Fruit fly (Drosophila melanogaster) whole organism, embryonic: ENCODE results near the gene CG31131.

Experiments
- CG10209 ChIP-seq: fragments of 200-800 bp; sonication (Bioruptor generic); optimal IDR thresholded peaks from 3 replicates; lab custom pipeline; 2017; ENCODE audit warnings: missing biosample characterization, mild to moderate bottlenecking, missing genetic modification characterization, missing genetic modification reagents
- CG11247 ChIP-seq: fragments of 200-800 bp; sonication (Bioruptor generic); IDR thresholded peaks from 2 replicates; pipeline ENCODE4 v1.3.6; 2022; ENCODE audit warnings: missing biosample characterization, missing genetic modification characterization
- CG11723 ChIP-seq: fragments of 200-800 bp; sonication (Bioruptor generic); optimal IDR thresholded peaks from 2 replicates; lab custom pipeline; 2017; ENCODE audit warnings: missing biosample characterization, mild to moderate bottlenecking, missing genetic modification characterization
- CG12219 ChIP-seq: fragments of 200-800 bp; sonication (Bioruptor generic); optimal IDR thresholded peaks from 3 replicates; lab custom pipeline; 2018; ENCODE audit warnings: missing biosample characterization, mild to moderate bottlenecking, missing genetic modification characterization
- CG15011 ChIP-seq: fragments of 200-800 bp; sonication (Bioruptor generic); optimal IDR thresholded peaks from 3 replicates; lab custom pipeline; 2018; ENCODE audit warnings: missing biosample characterization, mild to moderate bottlenecking, missing genetic modification characterization
- CG15269 ChIP-seq: fragments of 200-800 bp; sonication (Bioruptor generic); optimal IDR thresholded peaks from 2 replicates; lab custom pipeline; 2018; ENCODE audit warnings: missing biosample characterization, mild to moderate bottlenecking, missing genetic modification characterization, moderate library complexity
- CG17612 ChIP-seq: fragments of 200-800 bp; sonication (Bioruptor generic); IDR thresholded peaks from 2 replicates; pipeline ENCODE4 v1.3.6; 2022; ENCODE audit warnings: missing biosample characterization, missing genetic modification characterization
- CG2678 ChIP-seq: fragments of 200-800 bp; sonication (Bioruptor generic); optimal IDR thresholded peaks from 3 replicates; lab custom pipeline; 2019; ENCODE audit warnings: missing biosample characterization, mild to moderate bottlenecking, missing genetic modification characterization, moderate library complexity
- CG30431 ChIP-seq: fragments of 200-800 bp; sonication (Bioruptor generic); optimal IDR thresholded peaks from 2 replicates; lab custom pipeline; 2017; ENCODE audit warnings: missing biosample characterization, missing genetic modification characterization
- CG33213 ChIP-seq: fragments of 200-800 bp; sonication (Bioruptor generic); optimal IDR thresholded peaks from 3 replicates; lab custom pipeline; 2016; ENCODE audit warnings: missing biosample characterization, missing genetic modification characterization
- CG3407 ChIP-seq: fragments of 200-800 bp; sonication (Bioruptor generic); optimal IDR thresholded peaks from 2 replicates; lab custom pipeline; 2018; ENCODE audit warnings: missing biosample characterization, mild to moderate bottlenecking, missing genetic modification characterization
- CG3726 ChIP-seq: fragments of 200-800 bp; sonication (Bioruptor generic); IDR thresholded peaks from 3 replicates; pipeline ENCODE4, ENCODE4 v1.3.6; 2022; ENCODE audit warnings: missing biosample characterization, missing genetic modification characterization
- CG6683 ChIP-seq: fragments of 200-800 bp; sonication (Bioruptor generic); optimal IDR thresholded peaks from 2 replicates; lab custom pipeline; 2017; ENCODE audit warnings: missing biosample characterization, mild to moderate bottlenecking, missing genetic modification characterization, missing genetic modification reagents
- CG7372 ChIP-seq: fragments of 200-800 bp; sonication (Bioruptor generic); IDR thresholded peaks from 2 replicates; pipeline ENCODE4 v1.3.6; 2022; ENCODE audit warnings: missing biosample characterization, missing genetic modification characterization
- CG7839 ChIP-seq: fragments of 200-800 bp; sonication (Bioruptor generic); optimal IDR thresholded peaks from 3 replicates; lab custom pipeline; 2018; ENCODE audit warnings: missing biosample characterization, mild to moderate bottlenecking, missing genetic modification characterization, moderate library complexity
- CG8388 ChIP-seq: fragments of 200-800 bp; sonication (Bioruptor generic); optimal IDR thresholded peaks from 2 replicates; lab custom pipeline; 2019; ENCODE audit warnings: missing biosample characterization, mild to moderate bottlenecking, missing genetic modification characterization, moderate library complexity
- CG8478 ChIP-seq: fragments of >200 bp; optimal IDR thresholded peaks from 2 replicates; lab custom pipeline; 2018
- CG8765 ChIP-seq: fragments of 200-800 bp; sonication (Bioruptor generic); IDR thresholded peaks from 2 replicates; pipeline ENCODE4 v1.3.6; 2022; ENCODE audit warnings: missing biosample characterization, missing genetic modification characterization
- CG8924 ChIP-seq: fragments of 200-800 bp; optimal IDR thresholded peaks from 3 replicates; lab custom pipeline; 2019; ENCODE audit warnings: missing biosample characterization, mild to moderate bottlenecking, missing genetic modification characterization, moderate library complexity
- CG9797 ChIP-seq: fragments of 200-800 bp; sonication (Bioruptor generic); optimal IDR thresholded peaks from 3 replicates; lab custom pipeline; 2018; ENCODE audit warnings: missing biosample characterization, mild to moderate bottlenecking, missing genetic modification characterization
- CoRest ChIP-seq: fragments of 200-800 bp; sonication (Bioruptor generic); optimal IDR thresholded peaks from 3 replicates; lab custom pipeline; 2018; ENCODE audit warnings: missing biosample characterization, mild to moderate bottlenecking, missing genetic modification characterization, moderate library complexity
- Dref ChIP-seq: fragments of 200-800 bp; sonication (Bioruptor generic); IDR thresholded peaks from 2 replicates; pipeline ENCODE4 v1.3.6; 2022; ENCODE audit warnings: missing biosample characterization, missing genetic modification characterization
- E2f2 ChIP-seq: fragments of 200-800 bp; sonication (Bioruptor generic); IDR thresholded peaks from 2 replicates; pipeline ENCODE4 v1.3.6; 2022; ENCODE audit warnings: missing biosample characterization, missing genetic modification characterization
- Elba2 ChIP-seq: fragments of 200-800 bp; sonication (Bioruptor generic); optimal IDR thresholded peaks from 3 replicates; lab custom pipeline; 2016; ENCODE audit warnings: missing biosample characterization, missing genetic modification characterization
- GATAe ChIP-seq: fragments of 200-800 bp; sonication (Bioruptor generic); conservative IDR thresholded peaks from 2 replicates; pipeline ENCODE4 v1.3.6; 2022; ENCODE audit warnings: missing biosample characterization, missing genetic modification characterization
- Hr78 ChIP-seq, 2 experiments: fragments of 200-800 bp in 1 of 2; fragments of >200 bp in 1 of 2; sonication (Bioruptor generic) in 1 of 2; optimal IDR thresholded peaks; 2 replicates each; lab custom pipeline; 2017 to 2019; ENCODE audit warnings: missing biosample characterization in 2 of 2, missing genetic modification characterization in 2 of 2, mild to moderate bottlenecking in 1 of 2, moderate library complexity in 1 of 2
- NC2β ChIP-seq: fragments of 200-800 bp; sonication (Bioruptor generic); optimal IDR thresholded peaks from 2 replicates; lab custom pipeline; 2016; ENCODE audit warnings: missing biosample characterization, missing genetic modification characterization
- NfI ChIP-seq: fragments of 200-800 bp; sonication (Bioruptor generic); optimal IDR thresholded peaks from 3 replicates; lab custom pipeline; 2018; ENCODE audit warnings: missing biosample characterization, mild to moderate bottlenecking, missing genetic modification characterization, moderate library complexity
- Rx ChIP-seq: fragments of 200-800 bp; sonication (Bioruptor generic); IDR thresholded peaks from 2 replicates; pipeline ENCODE4 v1.3.6; 2022; ENCODE audit warnings: missing biosample characterization, missing genetic modification characterization
- Scr ChIP-seq: fragments of 200-800 bp; sonication (Bioruptor generic); IDR thresholded peaks from 2 replicates; pipeline ENCODE4 v1.3.6; 2022; ENCODE audit warnings: missing biosample characterization, missing genetic modification characterization; ENCODE audit not compliant: partially characterized antibody
- Ssrp ChIP-seq: fragments of 200-800 bp; sonication (Bioruptor generic); optimal IDR thresholded peaks from 2 replicates; lab custom pipeline; 2018; ENCODE audit warnings: missing biosample characterization, mild to moderate bottlenecking, missing genetic modification characterization, moderate library complexity
- Trl ChIP-seq, 3 experiments: fragments of >200 bp in 2 of 3; fragments of 200-800 bp in 1 of 3; sonication (Bioruptor generic) in 1 of 3; optimal IDR thresholded peaks; 2 replicates in 1 of 3; 3 replicates in 2 of 3; lab custom pipeline; 2016 to 2017; ENCODE audit warnings: missing biosample characterization in 1 of 3, missing genetic modification characterization in 1 of 3
- ase ChIP-seq: fragments of 200-800 bp; sonication (Bioruptor generic); IDR thresholded peaks from 3 replicates; pipeline ENCODE4 v1.3.6; 2022; ENCODE audit warnings: missing biosample characterization, missing genetic modification characterization
- ash1 ChIP-seq: fragments of 200-800 bp; sonication (Bioruptor generic); optimal IDR thresholded peaks from 2 replicates; lab custom pipeline; 2018; ENCODE audit warnings: missing biosample characterization, mild to moderate bottlenecking, missing genetic modification characterization
- cad ChIP-seq: fragments of >200 bp; optimal IDR thresholded peaks from 2 replicates; lab custom pipeline; 2017; ENCODE audit warnings: missing biosample characterization, missing genetic modification characterization
- cato ChIP-seq: fragments of 200-800 bp; sonication (Bioruptor generic); optimal IDR thresholded peaks from 2 replicates; lab custom pipeline; 2016; ENCODE audit warnings: missing biosample characterization, missing genetic modification characterization, borderline replicate concordance
- danr ChIP-seq: fragments of 200-800 bp; sonication (Bioruptor generic); IDR thresholded peaks from 2 replicates; pipeline ENCODE4 v1.3.6; 2022; ENCODE audit warnings: missing biosample characterization, missing genetic modification characterization
- dimm ChIP-seq: fragments of 200-800 bp; sonication (Bioruptor generic); IDR thresholded peaks from 2 replicates; pipeline ENCODE4 v1.3.6; 2022; ENCODE audit warnings: missing biosample characterization, missing genetic modification characterization
- gfzf ChIP-seq: fragments of 200-800 bp; sonication (Bioruptor generic); optimal IDR thresholded peaks from 2 replicates; lab custom pipeline; 2016; ENCODE audit warnings: missing biosample characterization, mild to moderate bottlenecking, missing genetic modification characterization, moderate library complexity
- gro ChIP-seq: fragments of 200-800 bp; sonication (Bioruptor generic); optimal IDR thresholded peaks from 2 replicates; lab custom pipeline; 2016; ENCODE audit warnings: missing biosample characterization, missing genetic modification characterization
- gsb-n ChIP-seq: fragments of 200-800 bp; sonication (Bioruptor generic); optimal IDR thresholded peaks from 3 replicates; lab custom pipeline; 2018; ENCODE audit warnings: missing biosample characterization, mild to moderate bottlenecking, missing genetic modification characterization
- ken ChIP-seq: fragments of 200-800 bp; sonication (Bioruptor generic); IDR thresholded peaks from 3 replicates; pipeline ENCODE4 v1.3.6; 2022; ENCODE audit warnings: missing biosample characterization, missing genetic modification characterization
- pb ChIP-seq: fragments of 200-800 bp; sonication (Bioruptor generic); optimal IDR thresholded peaks from 3 replicates; lab custom pipeline; 2016; ENCODE audit warnings: missing biosample characterization, missing genetic modification characterization
- pfk ChIP-seq: fragments of 200-800 bp; sonication (Bioruptor generic); optimal IDR thresholded peaks from 2 replicates; lab custom pipeline; 2018; ENCODE audit warnings: missing biosample characterization, mild to moderate bottlenecking, missing genetic modification characterization, moderate library complexity
- pho ChIP-seq: fragments of 200-800 bp; sonication (Bioruptor generic); optimal IDR thresholded peaks from 2 replicates; lab custom pipeline; 2016; ENCODE audit warnings: missing biosample characterization, missing genetic modification characterization
- salm ChIP-seq: fragments of 200-800 bp; sonication (Bioruptor generic); optimal IDR thresholded peaks from 2 replicates; lab custom pipeline; 2018; ENCODE audit warnings: missing biosample characterization, mild to moderate bottlenecking, missing genetic modification characterization
- seq ChIP-seq: fragments of 200-800 bp; sonication (Bioruptor generic); IDR thresholded peaks from 2 replicates; pipeline ENCODE4 v1.3.6; 2022; ENCODE audit warnings: missing biosample characterization, missing genetic modification characterization
- slp2 ChIP-seq: fragments of 200-800 bp; sonication (Bioruptor generic); optimal IDR thresholded peaks from 2 replicates; lab custom pipeline; 2016; ENCODE audit warnings: missing biosample characterization, missing genetic modification characterization
- sqz ChIP-seq: fragments of 200-800 bp; sonication (Bioruptor generic); optimal IDR thresholded peaks from 3 replicates; lab custom pipeline; 2018; ENCODE audit warnings: missing biosample characterization, mild to moderate bottlenecking, missing genetic modification characterization
- sr ChIP-seq: fragments of 200-800 bp; sonication (Bioruptor generic); IDR thresholded peaks from 3 replicates; pipeline ENCODE4 v1.3.6; 2022; ENCODE audit warnings: missing biosample characterization, missing genetic modification characterization

The CG31131 gene

DNA sequence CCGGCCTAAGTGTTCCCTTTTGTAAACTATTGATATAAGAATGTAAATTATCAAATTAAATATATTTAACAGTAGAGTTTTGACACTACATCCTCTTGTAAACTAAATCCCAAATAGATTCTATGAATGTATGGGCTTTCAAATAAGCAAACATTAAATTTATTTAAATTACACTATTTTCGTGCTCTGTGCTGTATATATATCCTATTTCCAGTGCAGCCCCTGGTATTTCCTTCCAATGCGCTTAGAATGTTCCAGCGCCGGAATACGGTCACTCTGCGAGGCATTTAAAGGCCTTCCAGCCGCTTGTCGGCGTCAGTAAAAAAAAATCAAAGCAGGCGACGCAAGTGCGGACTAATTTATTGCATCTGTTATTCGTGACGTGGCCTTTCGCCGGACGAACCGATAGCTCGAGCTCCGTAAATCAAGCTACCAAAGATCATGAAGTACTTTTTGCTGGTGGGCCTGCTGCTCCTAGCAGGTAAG, 14.6 kb downstream of the CG31131 start, which contains the start of gene Gp93 (continued):
- peak; percentile 37; the same call in 1 of the 2 replicates for TF ChIP-seq seq (GFP tag; lab: Robert Waterston, UW)
- peak; percentile 59 for TF ChIP-seq NfI (GFP tag; lab: Kevin White, UChicago)
- peak; percentile 46; the same call in 1 of the 3 replicates for TF ChIP-seq ken (GFP tag; lab: Robert Waterston, UW)
- TF ChIP-seq CG12219: peak; percentile 15
- TF ChIP-seq CG10209 (GFP tag; lab: Kevin White, UChicago): no peak
- peak; percentile 30; the same call in 1 of the 2 replicates for TF ChIP-seq Scr
- no peak for TF ChIP-seq gro
- peak; percentile 32 for TF ChIP-seq CG9797 (GFP tag; lab: Kevin White, UChicago)
- TF ChIP-seq NC2β (GFP tag; lab: Kevin White, UChicago): peak; percentile 41
- peak; percentile 3 for TF ChIP-seq cato
- peak; percentile 13 for TF ChIP-seq slp2 (GFP tag; lab: Kevin White, UChicago)
- TF ChIP-seq salm: no peak
- peak; percentile 16; the same call in 1 of the 2 replicates for TF ChIP-seq dimm (GFP tag; lab: Robert Waterston, UW)
- no peak for TF ChIP-seq sr (GFP tag; lab: Robert Waterston, UW)
- no peak for TF ChIP-seq GATAe (GFP tag; lab: Robert Waterston, UW)
- TF ChIP-seq CG15011 (GFP tag; lab: Kevin White, UChicago): no peak
- peak; percentile 70 for TF ChIP-seq CG8924
- TF ChIP-seq CG8478 (lab: Kevin White, UChicago): no peak
- TF ChIP-seq Dref (GFP tag; lab: Robert Waterston, UW): peak; percentile 19; the same call in 1 of the 2 replicates
- peak; percentile 76 for TF ChIP-seq CG7839 (tag; lab: Kevin White, UChicago)
- TF ChIP-seq CG7372 (GFP tag; lab: Robert Waterston, UW): peak; percentile 40; the same call in 1 of the 2 replicates
- TF ChIP-seq CG8765 (GFP tag; lab: Robert Waterston, UW): peak; percentile 34; the same call in 1 of the 2 replicates
- TF ChIP-seq Ssrp (tag; lab: Kevin White, UChicago): peak; percentile 65
- TF ChIP-seq CG33213 (GFP tag; lab: Kevin White, UChicago): no peak
- no peak for TF ChIP-seq CG11723 (GFP tag; lab: Kevin White, UChicago)
- peak; percentile 74 for TF ChIP-seq CoRest (tag; lab: Kevin White, UChicago)
- TF ChIP-seq pb (GFP tag; lab: Kevin White, UChicago): no peak
- TF ChIP-seq CG11247: peak; percentile 64
- TF ChIP-seq danr (GFP tag; lab: Robert Waterston, UW): peak; percentile 48; the same call in 1 of the 2 replicates
- peak; percentile 29 for TF ChIP-seq CG30431 (GFP tag; lab: Kevin White, UChicago)
- no peak for TF ChIP-seq cad
- peak; percentile 69 for TF ChIP-seq CG2678 (tag; lab: Kevin White, UChicago)
- TF ChIP-seq CG15269: no peak
- TF ChIP-seq Trl (optimal IDR thresholded peaks at IDR 0.05; lab: Kevin White, UChicago): no peak
- TF ChIP-seq Trl (GFP tag; optimal IDR thresholded peaks at IDR 0.05; lab: Kevin White, UChicago): no peak
- TF ChIP-seq pho (GFP tag; lab: Kevin White, UChicago): peak; percentile 15
- peak; percentile 48; the same call in 1 of the 2 replicates for TF ChIP-seq CG17612 (GFP tag; lab: Robert Waterston, UW)
- peak; percentile 38; the same call in 1 of the 2 replicates for TF ChIP-seq Rx (GFP tag; lab: Robert Waterston, UW)
- no peak for TF ChIP-seq CG6683
- peak; percentile 31 for TF ChIP-seq CG8388 (GFP tag; lab: Kevin White, UChicago)
- no peak for TF ChIP-seq ase (GFP tag; lab: Robert Waterston, UW)
- TF ChIP-seq ash1 (GFP tag; lab: Kevin White, UChicago): no peak
- peak; percentile 46 for TF ChIP-seq E2f2 (GFP tag; lab: Robert Waterston, UW)
- no peak for TF ChIP-seq Hr78 (GFP tag; optimal IDR thresholded peaks at IDR 0.05; lab: Kevin White, UChicago)
- TF ChIP-seq Elba2: peak; percentile 6
- TF ChIP-seq gsb-n: no peak
- TF ChIP-seq CG3726: no peak
- no peak for TF ChIP-seq CG3407 (GFP tag; lab: Kevin White, UChicago)
- peak; percentile 95 for TF ChIP-seq sqz
- TF ChIP-seq gfzf (GFP tag; lab: Kevin White, UChicago): peak; percentile 67
- TF ChIP-seq pfk (GFP tag; lab: Kevin White, UChicago): peak; percentile 26
